Worm (Caenorhabditis elegans) whole organism, late embryonic: ENCODE measurements around the gene zip-10.

Experiments
- ama-1 ChIP-seq: fragments of 150-350 bp; optimal IDR thresholded peaks from 2 replicates; lab custom pipeline; 2014
- ceh-14 ChIP-seq: sonication (generic microtip); optimal IDR thresholded peaks from 2 replicates; lab custom pipeline; 2016; ENCODE audit warnings: missing genotype, missing genetic modification characterization, missing compliant biosample characterization
- ceh-19 ChIP-seq: fragments of 200-800 bp; sonication (Bioruptor generic); optimal IDR thresholded peaks from 2 replicates; lab custom pipeline; 2018; ENCODE audit warnings: mild to moderate bottlenecking, missing genetic modification characterization, missing compliant biosample characterization
- ceh-30 ChIP-seq: fragments of 150-350 bp; optimal IDR thresholded peaks from 2 replicates; lab custom pipeline; 2014; ENCODE audit warnings: missing biosample characterization, missing genetic modification characterization
- ceh-34 ChIP-seq: sonication (generic microtip); optimal IDR thresholded peaks from 2 replicates; lab custom pipeline; 2016; ENCODE audit warnings: mild to moderate bottlenecking, missing genetic modification characterization, missing compliant biosample characterization
- ceh-9 ChIP-seq: sonication (generic microtip); optimal IDR thresholded peaks from 2 replicates; lab custom pipeline; 2016; ENCODE audit warnings: mild to moderate bottlenecking, missing genetic modification characterization, inconsistent platforms, missing compliant biosample characterization
- dve-1 ChIP-seq: sonication (generic microtip); optimal IDR thresholded peaks from 2 replicates; lab custom pipeline; 2017; ENCODE audit warnings: antibody characterized with exemption, mild to moderate bottlenecking, missing genetic modification characterization, missing compliant biosample characterization
- elt-2 ChIP-seq: sonication (generic microtip); optimal IDR thresholded peaks from 2 replicates; lab custom pipeline; 2016; ENCODE audit warnings: missing genetic modification reagents, missing genetic modification characterization, missing compliant biosample characterization
- elt-4 ChIP-seq: sonication (generic microtip); optimal IDR thresholded peaks from 2 replicates; lab custom pipeline; 2016; ENCODE audit warnings: missing genetic modification characterization, missing compliant biosample characterization
- ets-4 ChIP-seq: sonication (generic microtip); optimal IDR thresholded peaks from 2 replicates; lab custom pipeline; 2016; ENCODE audit warnings: missing genetic modification characterization, missing compliant biosample characterization
- eyg-1 ChIP-seq: sonication (generic microtip); optimal IDR thresholded peaks from 2 replicates; lab custom pipeline; 2016; ENCODE audit warnings: missing genotype, missing genetic modification characterization, missing compliant biosample characterization
- fax-1 ChIP-seq: sonication (generic microtip); optimal IDR thresholded peaks from 2 replicates; lab custom pipeline; 2016; ENCODE audit warnings: missing genotype, missing genetic modification characterization, missing compliant biosample characterization
- fkh-10 ChIP-seq: fragments of 150-350 bp; optimal IDR thresholded peaks from 2 replicates; lab custom pipeline; 2014; ENCODE audit warnings: missing biosample characterization, missing genetic modification reagents, missing genetic modification characterization
- hlh-15 ChIP-seq: sonication (generic microtip); optimal IDR thresholded peaks from 2 replicates; lab custom pipeline; 2016; ENCODE audit warnings: missing genetic modification characterization, missing compliant biosample characterization
- hlh-30 ChIP-seq: sonication (generic microtip); optimal IDR thresholded peaks from 2 replicates; lab custom pipeline; 2017; ENCODE audit warnings: antibody characterized with exemption, missing genetic modification characterization, missing compliant biosample characterization; ENCODE audit not compliant: insufficient read depth
- hlh-6 ChIP-seq: sonication (generic microtip); optimal IDR thresholded peaks from 2 replicates; lab custom pipeline; 2016; ENCODE audit warnings: missing genotype, missing genetic modification characterization, missing compliant biosample characterization
- hlh-8 ChIP-seq: sonication (generic microtip); optimal IDR thresholded peaks from 2 replicates; lab custom pipeline; 2016; ENCODE audit warnings: missing genotype, missing genetic modification characterization, missing compliant biosample characterization
- mec-3 ChIP-seq: sonication (generic microtip); optimal IDR thresholded peaks from 2 replicates; lab custom pipeline; 2016; ENCODE audit warnings: borderline replicate concordance, missing genetic modification characterization, missing compliant biosample characterization
- nfya-1 ChIP-seq: sonication (generic microtip); optimal IDR thresholded peaks from 2 replicates; lab custom pipeline; 2017; ENCODE audit warnings: missing genetic modification characterization, mild to moderate bottlenecking, missing compliant biosample characterization, antibody characterized with exemption, moderate library complexity
- nhr-11 ChIP-seq: fragments of 150-350 bp; optimal IDR thresholded peaks from 2 replicates; lab custom pipeline; 2014; ENCODE audit warnings: missing biosample characterization, missing genetic modification characterization
- nhr-232 ChIP-seq: sonication (generic microtip); optimal IDR thresholded peaks from 2 replicates; lab custom pipeline; 2016; ENCODE audit warnings: missing genetic modification characterization, missing compliant biosample characterization
- npax-4 ChIP-seq: sonication (generic microtip); optimal IDR thresholded peaks from 2 replicates; lab custom pipeline; 2016; ENCODE audit warnings: missing genetic modification characterization, missing compliant biosample characterization
- odd-2 ChIP-seq: sonication (generic microtip); optimal IDR thresholded peaks from 2 replicates; lab custom pipeline; 2017; ENCODE audit warnings: antibody characterized with exemption, mild to moderate bottlenecking, missing genetic modification characterization, missing compliant biosample characterization
- pat-9 ChIP-seq: fragments of 200-800 bp; sonication (Bioruptor generic); optimal IDR thresholded peaks from 2 replicates; lab custom pipeline; 2018; ENCODE audit warnings: mild to moderate bottlenecking, missing genetic modification characterization, moderate library complexity, missing compliant biosample characterization
- ref-2 ChIP-seq: sonication (generic microtip); optimal IDR thresholded peaks from 2 replicates; lab custom pipeline; 2016; ENCODE audit warnings: missing genetic modification characterization, missing compliant biosample characterization
- rnt-1 ChIP-seq: sonication (generic microtip); optimal IDR thresholded peaks from 2 replicates; lab custom pipeline; 2016; ENCODE audit warnings: missing genetic modification characterization, missing compliant biosample characterization
- tbx-2 ChIP-seq: sonication (generic microtip); optimal IDR thresholded peaks from 2 replicates; lab custom pipeline; 2016; ENCODE audit warnings: missing genetic modification characterization, missing compliant biosample characterization
- unc-55 ChIP-seq: sonication (generic microtip); optimal IDR thresholded peaks from 2 replicates; lab custom pipeline; 2017; ENCODE audit warnings: missing biosample characterization, missing genetic modification reagents, missing genetic modification characterization
- zip-5 ChIP-seq: sonication (generic microtip); optimal IDR thresholded peaks from 2 replicates; lab custom pipeline; 2016; ENCODE audit warnings: missing genetic modification characterization, missing compliant biosample characterization

Gene zip-10

ce11 chrV:11605227-11605626 lies 45.3 kb downstream of the zip-10 start:
- TF ChIP-seq unc-55 (GFP tag; lab: Kevin White, UChicago) (no peak), nhr-11 (no peak), nfya-1 (tag; lab: Kevin White, UChicago) (no peak), elt-2 (tag; lab: Kevin White, UChicago) (no peak), hlh-8 (tag; lab: Kevin White, UChicago) (no peak), hlh-15 (tag; lab: Kevin White, UChicago) (no peak), elt-4 (tag; lab: Kevin White, UChicago) (no peak), fax-1 (no peak), ceh-30 (tag; lab: Kevin White, UChicago) (no peak), ceh-34 (no peak), pat-9 (no peak), rnt-1 (tag; lab: Kevin White, UChicago) (no peak)

- TF ChIP-seq zip-5 (tag; lab: Kevin White, UChicago) (no peak), ceh-9 (tag; lab: Kevin White, UChicago) (no peak), ets-4 (tag; lab: Kevin White, UChicago) (no peak), ceh-30 (tag; lab: Kevin White, UChicago) (no peak), ceh-19 (GFP tag; lab: Kevin White, UChicago) (no peak), mec-3 (no peak), nfya-1 (tag; lab: Kevin White, UChicago) (no peak), npax-4 (tag; lab: Kevin White, UChicago) (no peak), ama-1 (lab: Kevin White, UChicago) (no peak), dve-1 (tag; lab: Kevin White, UChicago) (no peak), tbx-2 (tag; lab: Kevin White, UChicago) (no peak), ceh-14 (no peak), nhr-232 (tag; lab: Kevin White, UChicago) (no peak), hlh-8 (tag; lab: Kevin White, UChicago) (no peak), fkh-10 (no peak), hlh-6 (no peak), hlh-30 (no peak), eyg-1 (tag; lab: Kevin White, UChicago) (no peak), ref-2 (no peak), odd-2 (no peak)
Observed at ce11 chrV:11604484-11604883, 46.1 kb downstream of the zip-10 start, which contains the start of gene dhs-20. TSS of gene dhs-20 (minus strand) at chrV:11604563.

ce11 chrV:11600800-11601199 lies 49.8 kb downstream of the zip-10 start, which contains the start of gene F35B12.9:
TSS of gene F35B12.9 (plus strand) at chrV:11601171.
- TF ChIP-seq dve-1 (tag; lab: Kevin White, UChicago): no peak
- TF ChIP-seq pat-9: no peak
